Worm (Caenorhabditis elegans): Measurements from ENCODE around the gene gyg-1.

gyg-1 gene

DNA sequence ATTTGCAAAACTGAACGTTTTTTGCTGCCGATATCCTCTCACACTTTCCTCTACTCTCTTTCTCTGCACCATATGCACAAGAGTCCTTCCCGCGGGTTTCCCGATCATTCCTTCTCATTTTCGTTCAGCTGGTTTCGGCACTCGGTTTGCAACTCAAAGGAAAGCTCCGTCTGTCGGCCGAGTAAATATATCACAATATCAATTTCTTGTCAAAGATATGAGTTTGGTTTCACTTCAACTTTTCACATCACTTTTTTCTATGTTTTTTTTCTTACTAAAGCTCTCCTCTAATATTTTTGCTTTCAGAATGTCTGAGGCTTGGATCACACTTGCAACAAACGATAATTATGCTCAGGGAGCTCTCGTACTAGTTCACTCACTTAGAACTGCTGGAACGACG lies at the start of gene gyg-1:
gyg-1 (plus strand) TSS at position 301 of the 400 bp plus-strand sequence.
- TF ChIP-seq ztf-1 (GFP tag; conservative IDR thresholded peaks at IDR 0.05) = no peak
- peak; percentile 11 for TF ChIP-seq nhr-129 (tag; optimal IDR thresholded peaks at IDR 0.05)

DNA sequence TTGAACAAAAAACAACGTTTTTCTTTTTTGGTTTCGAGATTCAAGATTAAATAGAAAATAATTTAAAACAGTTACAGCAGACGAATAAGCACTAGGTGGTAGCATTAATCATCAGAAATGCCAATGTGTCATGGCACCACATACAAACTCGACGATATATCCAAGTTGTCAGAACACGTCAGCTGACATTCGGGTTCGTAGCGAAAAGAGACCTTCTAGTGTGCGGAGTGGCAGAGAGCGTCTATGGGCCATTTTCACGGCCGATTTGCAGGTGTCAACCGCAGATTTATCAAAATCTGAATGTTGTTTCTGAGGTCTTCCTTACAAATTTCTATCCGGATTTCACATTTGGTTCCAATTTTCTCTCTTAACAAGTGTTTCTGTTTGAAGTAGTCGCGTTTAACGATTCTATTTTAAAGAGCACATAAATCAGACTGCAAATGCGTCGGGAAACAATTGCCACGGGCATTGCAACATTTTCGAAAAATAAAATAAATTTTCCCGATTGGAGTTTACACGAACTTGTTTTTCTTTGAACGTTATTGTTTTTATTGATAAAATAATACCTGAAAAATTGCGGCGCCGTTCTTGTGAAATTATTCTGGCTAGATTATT lies 49.3 kb upstream of the gyg-1 start:
- TF ChIP-seq ztf-1 (GFP tag; conservative IDR thresholded peaks at IDR 0.05) = no peak
- no peak for TF ChIP-seq sem-4 (tag; optimal IDR thresholded peaks at IDR 0.05)
- no peak for TF ChIP-seq egl-27 (tag; optimal IDR thresholded peaks at IDR 0.05)
- no peak for TF ChIP-seq ama-1 (optimal IDR thresholded peaks at IDR 0.05)
- no peak for TF ChIP-seq nhr-12 (tag; optimal IDR thresholded peaks at IDR 0.05)
- TF ChIP-seq lin-13 (GFP tag; optimal IDR thresholded peaks at IDR 0.05) = no peak
- TF ChIP-seq alr-1 (tag; optimal IDR thresholded peaks at IDR 0.05) = no peak
- TF ChIP-seq fos-1 (tag; optimal IDR thresholded peaks at IDR 0.05) = no peak
- TF ChIP-seq zag-1 (tag; optimal IDR thresholded peaks at IDR 0.05) = no peak
- no peak for TF ChIP-seq peb-1 (tag; optimal IDR thresholded peaks at IDR 0.05)
- no peak for TF ChIP-seq nhr-10 (tag; optimal IDR thresholded peaks at IDR 0.05)
- TF ChIP-seq mbf-1 (tag; optimal IDR thresholded peaks at IDR 0.05) = no peak
- no peak for TF ChIP-seq dmd-4 (tag; optimal IDR thresholded peaks at IDR 0.05)
- no peak for TF ChIP-seq nhr-25 (tag; optimal IDR thresholded peaks at IDR 0.05)
- TF ChIP-seq skn-1 (tag; optimal IDR thresholded peaks at IDR 0.05) = no peak

DNA sequence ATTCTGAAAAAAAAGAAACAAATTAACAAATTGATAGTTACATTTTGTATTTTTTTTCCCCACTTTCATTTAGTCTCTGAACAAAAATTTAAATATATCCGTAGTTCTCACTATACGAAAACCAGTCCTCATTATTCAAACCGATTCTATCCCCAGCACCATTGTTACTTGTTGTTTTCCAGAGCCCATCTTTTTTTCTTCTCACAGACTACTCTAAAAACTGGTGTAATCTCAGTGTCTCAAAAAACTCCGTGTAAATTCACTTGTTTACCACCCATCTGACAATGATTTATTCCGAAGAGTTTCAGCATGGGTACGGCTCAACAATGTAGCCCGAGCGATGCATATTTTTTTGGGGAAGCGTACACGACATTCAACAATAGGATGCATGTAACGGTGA lies 48.4 kb upstream of the gyg-1 start, which contains the start of gene C12D12.3:
C12D12.3 (plus strand) TSS at position 301 of the 400 bp plus-strand sequence.
- no peak for TF ChIP-seq lin-11 (tag; optimal IDR thresholded peaks at IDR 0.05)
- TF ChIP-seq ZK546.5 (tag; optimal IDR thresholded peaks at IDR 0.05) = no peak
- no peak for TF ChIP-seq elt-3 (tag; optimal IDR thresholded peaks at IDR 0.05)
- TF ChIP-seq lin-39 (tag; optimal IDR thresholded peaks at IDR 0.05) = no peak
- TF ChIP-seq unc-39 (tag; optimal IDR thresholded peaks at IDR 0.05) = no peak
- no peak for TF ChIP-seq nhr-25 (tag; optimal IDR thresholded peaks at IDR 0.05)
- no peak for TF ChIP-seq ceh-82 (tag; optimal IDR thresholded peaks at IDR 0.05)
- TF ChIP-seq sma-9 (GFP tag; optimal IDR thresholded peaks at IDR 0.05) = no peak
- TF ChIP-seq sma-9 (tag; optimal IDR thresholded peaks at IDR 0.05) = no peak
- no peak for TF ChIP-seq nhr-12 (tag; optimal IDR thresholded peaks at IDR 0.05)
- TF ChIP-seq crh-2 (tag; optimal IDR thresholded peaks at IDR 0.05) = no peak
- TF ChIP-seq lin-13 (GFP tag; optimal IDR thresholded peaks at IDR 0.05) = no peak
- TF ChIP-seq ceh-16 (tag; optimal IDR thresholded peaks at IDR 0.05) = no peak

DNA sequence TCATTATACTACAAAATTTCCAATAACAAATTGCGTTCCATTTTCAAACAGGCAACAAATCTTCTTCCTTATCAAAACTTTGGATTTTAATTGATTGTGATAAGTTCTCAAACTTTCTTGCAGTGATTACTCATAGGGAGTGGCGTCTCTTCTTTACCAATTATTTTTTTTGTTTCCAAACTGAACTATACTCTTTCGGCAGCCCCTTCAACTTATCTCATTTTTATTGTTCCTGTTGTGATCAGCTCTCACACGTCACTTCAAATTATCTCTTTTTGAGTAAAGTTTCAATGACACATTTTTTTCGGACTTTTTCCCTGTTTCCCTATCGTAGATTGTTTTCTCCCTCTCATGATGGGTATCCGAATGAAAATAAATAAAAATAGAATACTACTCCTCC lies 45.0 kb upstream of the gyg-1 start:
- no peak for TF ChIP-seq skn-1 (tag; optimal IDR thresholded peaks at IDR 0.05)
- no peak for TF ChIP-seq dmd-4 (tag; optimal IDR thresholded peaks at IDR 0.05)
- no peak for TF ChIP-seq unc-62 (GFP tag; optimal IDR thresholded peaks at IDR 0.05)
- no peak for TF ChIP-seq sem-4 (tag; optimal IDR thresholded peaks at IDR 0.05)
- TF ChIP-seq unc-39 (tag; optimal IDR thresholded peaks at IDR 0.05) = no peak
- TF ChIP-seq lin-39 (tag; optimal IDR thresholded peaks at IDR 0.05) = no peak
- no peak for TF ChIP-seq egl-27 (tag; optimal IDR thresholded peaks at IDR 0.05)
- no peak for TF ChIP-seq peb-1 (tag; optimal IDR thresholded peaks at IDR 0.05)
- TF ChIP-seq crh-2 (tag; optimal IDR thresholded peaks at IDR 0.05) = no peak
- TF ChIP-seq sma-9 (GFP tag; optimal IDR thresholded peaks at IDR 0.05) = peak; percentile 20
- no peak for TF ChIP-seq sma-9 (tag; optimal IDR thresholded peaks at IDR 0.05)
- TF ChIP-seq nhr-12 (tag; optimal IDR thresholded peaks at IDR 0.05) = no peak
- no peak for TF ChIP-seq R02D3.7 (tag; optimal IDR thresholded peaks at IDR 0.05)
- no peak for TF ChIP-seq elt-3 (tag; optimal IDR thresholded peaks at IDR 0.05)
- no peak for TF ChIP-seq nhr-10 (tag; optimal IDR thresholded peaks at IDR 0.05)
- peak; percentile 57 for TF ChIP-seq sma-3 (GFP tag; optimal IDR thresholded peaks at IDR 0.05)
- TF ChIP-seq zag-1 (tag; optimal IDR thresholded peaks at IDR 0.05) = no peak
- no peak for TF ChIP-seq mdl-1 (tag; optimal IDR thresholded peaks at IDR 0.05)

DNA sequence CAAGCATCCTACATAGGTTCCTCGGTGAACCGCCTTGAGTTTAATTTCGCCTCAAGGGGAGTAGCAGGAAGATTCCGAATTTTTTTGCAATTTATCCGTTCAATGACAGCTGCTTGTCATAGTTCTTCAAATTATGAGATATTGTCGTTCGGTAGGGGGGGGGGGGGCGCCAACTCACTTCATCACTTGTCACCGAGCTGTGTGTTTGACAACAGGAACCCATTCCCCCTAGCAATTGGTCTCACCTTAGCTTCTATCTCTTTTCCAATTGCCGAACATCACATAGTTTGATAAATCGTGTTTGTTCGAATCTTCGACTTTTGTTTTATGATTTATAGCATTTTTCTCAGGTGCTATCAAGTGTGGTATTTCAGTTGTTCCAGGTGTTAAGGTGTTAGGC lies 42.8 kb upstream of the gyg-1 start:
- no peak for TF ChIP-seq sma-3 (GFP tag; optimal IDR thresholded peaks at IDR 0.05)
- TF ChIP-seq F13H6.1 (tag; optimal IDR thresholded peaks at IDR 0.05) = peak; percentile 36
- no peak for TF ChIP-seq ceh-82 (tag; optimal IDR thresholded peaks at IDR 0.05)

DNA sequence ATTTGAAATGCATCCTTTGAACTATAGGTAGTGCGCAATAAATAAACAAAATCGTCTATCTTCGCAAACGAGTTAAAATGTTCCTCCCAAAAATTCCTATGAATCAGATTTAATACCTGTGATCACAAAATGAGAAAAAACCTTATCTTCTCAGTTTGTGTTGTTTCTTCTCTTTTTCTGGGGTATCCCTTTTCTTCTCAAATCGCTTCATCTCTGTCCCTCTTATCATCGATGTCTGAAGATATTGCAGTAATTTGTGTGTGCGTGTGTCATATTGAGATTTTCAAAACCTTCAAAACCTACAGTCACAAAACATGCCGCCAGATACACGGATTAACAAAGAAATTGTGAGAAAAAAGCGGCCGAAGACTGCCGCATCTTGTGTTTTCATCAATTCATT lies 41.7 kb upstream of the gyg-1 start, which contains the start of gene glt-1:
glt-1 (plus strand) TSS at position 251 of the 400 bp plus-strand sequence.
- peak; percentile 27 for TF ChIP-seq sma-3 (GFP tag; optimal IDR thresholded peaks at IDR 0.05)
- peak; percentile 53 for TF ChIP-seq sma-9 (GFP tag; optimal IDR thresholded peaks at IDR 0.05)
- TF ChIP-seq sma-9 (tag; optimal IDR thresholded peaks at IDR 0.05) = no peak
- no peak for TF ChIP-seq sem-4 (tag; optimal IDR thresholded peaks at IDR 0.05)
- TF ChIP-seq fos-1 (tag; optimal IDR thresholded peaks at IDR 0.05) = peak; percentile 41
- no peak for TF ChIP-seq snpc-4 (tag; optimal IDR thresholded peaks at IDR 0.05)
- TF ChIP-seq C34F6.9 (tag; optimal IDR thresholded peaks at IDR 0.05) = no peak
